Fruit fly (Drosophila melanogaster) whole organism, prepupa: ENCODE data around the gene CG11317.

ENCODE experiments used
- CG10631 ChIP-seq: fragments of 200-800 bp; sonication (Bioruptor generic); optimal IDR thresholded peaks from 2 replicates; lab custom pipeline; 2016; ENCODE audit warnings: missing biosample characterization, missing genetic modification characterization
- CG10669 ChIP-seq: fragments of 200-800 bp; sonication (Bioruptor generic); optimal IDR thresholded peaks from 3 replicates; lab custom pipeline; 2018; ENCODE audit warnings: missing biosample characterization, mild to moderate bottlenecking, missing genetic modification characterization, moderate library complexity
- CG11294 ChIP-seq: fragments of 200-800 bp; sonication (Bioruptor generic); IDR thresholded peaks from 2 replicates; pipeline ENCODE4 v1.3.6; 2022; ENCODE audit warnings: missing biosample characterization, missing genetic modification characterization
- CG11762 ChIP-seq: fragments of 200-800 bp; sonication (Bioruptor generic); optimal IDR thresholded peaks from 3 replicates; lab custom pipeline; 2016; ENCODE audit warnings: missing biosample characterization, missing genetic modification characterization; ENCODE audit not compliant: insufficient read depth
- CG11902 ChIP-seq: fragments of 200-800 bp; sonication (Bioruptor generic); optimal IDR thresholded peaks from 3 replicates; lab custom pipeline; 2016; ENCODE audit warnings: missing biosample characterization, missing genetic modification characterization
- CG1621 ChIP-seq: fragments of 200-800 bp; sonication (Bioruptor generic); optimal IDR thresholded peaks from 3 replicates; lab custom pipeline; 2018; ENCODE audit warnings: missing biosample characterization, mild to moderate bottlenecking, missing genetic modification characterization
- CG3032 ChIP-seq: fragments of 200-800 bp; optimal IDR thresholded peaks from 2 replicates; lab custom pipeline; 2019; ENCODE audit warnings: missing biosample characterization, mild to moderate bottlenecking, missing genetic modification characterization, moderate library complexity
- CG31627 ChIP-seq: fragments of 200-800 bp; sonication (Bioruptor generic); optimal IDR thresholded peaks from 3 replicates; lab custom pipeline; 2016; ENCODE audit warnings: missing biosample characterization, missing genetic modification characterization
- CG32006 ChIP-seq: fragments of 200-800 bp; sonication (Bioruptor generic); optimal IDR thresholded peaks from 3 replicates; lab custom pipeline; 2017; ENCODE audit warnings: missing biosample characterization, mild to moderate bottlenecking, missing genetic modification characterization
- CG3919 ChIP-seq: fragments of 200-800 bp; sonication (Bioruptor generic); optimal IDR thresholded peaks from 3 replicates; lab custom pipeline; 2016; ENCODE audit warnings: missing biosample characterization, missing genetic modification characterization
- CG6163 ChIP-seq: fragments of 200-800 bp; sonication (Bioruptor generic); IDR thresholded peaks from 3 replicates; pipeline ENCODE4 v1.3.6; 2022; ENCODE audit warnings: missing biosample characterization, missing genetic modification characterization
- CG6276 ChIP-seq: fragments of 200-800 bp; sonication (Bioruptor generic); optimal IDR thresholded peaks from 2 replicates; lab custom pipeline; 2017; ENCODE audit warnings: missing biosample characterization, mild to moderate bottlenecking, missing genetic modification characterization
- CG6808 ChIP-seq: fragments of 200-800 bp; sonication (Bioruptor generic); optimal IDR thresholded peaks from 3 replicates; lab custom pipeline; 2017; ENCODE audit warnings: missing biosample characterization, missing genetic modification characterization, mild to moderate bottlenecking, moderate library complexity, missing genetic modification reagents
- CG6854 ChIP-seq: fragments of 200-800 bp; sonication (Bioruptor generic); optimal IDR thresholded peaks from 2 replicates; lab custom pipeline; 2017; ENCODE audit warnings: missing biosample characterization, mild to moderate bottlenecking, missing genetic modification characterization
- CG7368 ChIP-seq: fragments of 200-800 bp; sonication (Bioruptor generic); optimal IDR thresholded peaks from 3 replicates; lab custom pipeline; 2016; ENCODE audit warnings: missing biosample characterization, missing genetic modification characterization
- CG8319 ChIP-seq: fragments of 200-800 bp; sonication (Bioruptor generic); optimal IDR thresholded peaks from 3 replicates; lab custom pipeline; 2016; ENCODE audit warnings: missing biosample characterization, missing genetic modification characterization
- Eip75B ChIP-seq: fragments of 200-800 bp; sonication (Bioruptor generic); optimal IDR thresholded peaks from 3 replicates; lab custom pipeline; 2016; ENCODE audit warnings: missing biosample characterization, missing genetic modification characterization
- Eip78C ChIP-seq: fragments of 200-800 bp; sonication (Bioruptor generic); peaks from one replicate; lab custom pipeline; 2016; ENCODE audit warnings: missing biosample characterization, missing genetic modification characterization
- Eip93F ChIP-seq: fragments of 200-800 bp; sonication (Bioruptor generic); optimal IDR thresholded peaks from 2 replicates; lab custom pipeline; 2016; ENCODE audit warnings: missing biosample characterization, mild to moderate bottlenecking, missing genetic modification characterization
- Ets21C ChIP-seq: fragments of 200-800 bp; sonication (Bioruptor generic); optimal IDR thresholded peaks from 3 replicates; lab custom pipeline; 2016; ENCODE audit warnings: missing biosample characterization, missing genetic modification characterization
- Ets96B ChIP-seq: fragments of 200-800 bp; optimal IDR thresholded peaks from 2 replicates; lab custom pipeline; 2019; ENCODE audit warnings: missing biosample characterization, mild to moderate bottlenecking, missing genetic modification characterization, moderate library complexity
- Gug ChIP-seq: fragments of 200-800 bp; sonication (Bioruptor generic); IDR thresholded peaks from 2 replicates; pipeline ENCODE4 v1.3.6; 2022; ENCODE audit warnings: missing biosample characterization, missing genetic modification characterization
- Hr38 ChIP-seq: sonication (Bioruptor generic); optimal IDR thresholded peaks from 2 replicates; lab custom pipeline; 2016; ENCODE audit warnings: missing biosample characterization, missing genetic modification characterization
- Hr39 ChIP-seq: fragments of 200-800 bp; sonication (Bioruptor generic); optimal IDR thresholded peaks from 2 replicates; lab custom pipeline; 2016; ENCODE audit warnings: missing biosample characterization, missing genetic modification characterization
- Hr4 ChIP-seq: fragments of 200-800 bp; sonication (Bioruptor generic); optimal IDR thresholded peaks from 3 replicates; lab custom pipeline; 2016; ENCODE audit warnings: missing biosample characterization, missing genetic modification characterization
- OdsH ChIP-seq: fragments of 200-800 bp; sonication (Bioruptor generic); optimal IDR thresholded peaks from 3 replicates; lab custom pipeline; 2016; ENCODE audit warnings: missing biosample characterization, missing genetic modification characterization
- Sox14 ChIP-seq: fragments of 200-800 bp; sonication (Bioruptor generic); optimal IDR thresholded peaks from 3 replicates; lab custom pipeline; 2016; ENCODE audit warnings: missing biosample characterization, missing genetic modification characterization
- Sox15 ChIP-seq: fragments of 200-800 bp; sonication (Bioruptor generic); optimal IDR thresholded peaks from 3 replicates; lab custom pipeline; 2016; ENCODE audit warnings: missing biosample characterization, missing genetic modification characterization
- achi ChIP-seq: fragments of 200-800 bp; sonication (Bioruptor generic); optimal IDR thresholded peaks from 3 replicates; lab custom pipeline; 2016; ENCODE audit warnings: missing biosample characterization, missing genetic modification characterization
- acj6 ChIP-seq: fragments of 200-800 bp; sonication (Bioruptor generic); optimal IDR thresholded peaks from 3 replicates; lab custom pipeline; 2016; ENCODE audit warnings: missing biosample characterization, missing genetic modification characterization
- dsx ChIP-seq: fragments of 200-800 bp; optimal IDR thresholded peaks from 3 replicates; lab custom pipeline; 2019; ENCODE audit warnings: missing biosample characterization, mild to moderate bottlenecking, missing genetic modification characterization, moderate library complexity; ENCODE audit not compliant: poor library complexity, severe bottlenecking
- eg ChIP-seq: fragments of 200-800 bp; sonication (Bioruptor generic); IDR thresholded peaks from 3 replicates; pipeline ENCODE4 v1.3.6; 2022; ENCODE audit warnings: missing biosample characterization, missing genetic modification characterization
- esn ChIP-seq: fragments of 200-800 bp; sonication (Bioruptor generic); optimal IDR thresholded peaks from 2 replicates; lab custom pipeline; 2016; ENCODE audit warnings: missing biosample characterization, mild to moderate bottlenecking, missing genetic modification characterization, moderate library complexity
- fkh ChIP-seq: fragments of 200-800 bp; sonication (Bioruptor generic); optimal IDR thresholded peaks from 3 replicates; lab custom pipeline; 2017; ENCODE audit warnings: missing biosample characterization, mild to moderate bottlenecking, missing genetic modification characterization, moderate library complexity
- lz ChIP-seq: fragments of 200-800 bp; sonication (Bioruptor generic); optimal IDR thresholded peaks from 3 replicates; lab custom pipeline; 2016; ENCODE audit warnings: missing biosample characterization, missing genetic modification characterization
- net ChIP-seq: fragments of 200-800 bp; sonication (Bioruptor generic); optimal IDR thresholded peaks from 3 replicates; lab custom pipeline; 2016; ENCODE audit warnings: missing biosample characterization, missing genetic modification characterization
- pdm3 ChIP-seq: fragments of 200-800 bp; sonication (Bioruptor generic); optimal IDR thresholded peaks from 3 replicates; lab custom pipeline; 2016; ENCODE audit warnings: missing biosample characterization, missing genetic modification characterization
- salr ChIP-seq, 2 experiments: fragments of 200-800 bp; sonication (Bioruptor generic); optimal IDR thresholded peaks; 3 replicates each; lab custom pipeline; 2016 to 2018; ENCODE audit warnings: missing biosample characterization in 2 of 2, missing genetic modification characterization in 2 of 2, mild to moderate bottlenecking in 1 of 2
- svp ChIP-seq: fragments of 200-800 bp; sonication (Bioruptor generic); peaks from one replicate; lab custom pipeline; 2016; ENCODE audit warnings: missing biosample characterization, missing genetic modification characterization
- topi ChIP-seq: fragments of 200-800 bp; sonication (Bioruptor generic); optimal IDR thresholded peaks from 3 replicates; lab custom pipeline; 2016; ENCODE audit warnings: missing biosample characterization, missing genetic modification characterization
- vri ChIP-seq: fragments of 200-800 bp; sonication (Bioruptor generic); optimal IDR thresholded peaks from 3 replicates; lab custom pipeline; 2016; ENCODE audit warnings: missing biosample characterization, mild to moderate bottlenecking, missing genetic modification characterization

Gene CG11317

dm6 chr3R:31086394-31086793 lies 10.7 kb downstream of the CG11317 start:
- peak; percentile 8; the same call in 1 of the 2 replicates for TF ChIP-seq CG11294 (GFP tag; lab: Robert Waterston, UW)
- TF ChIP-seq dsx, result no peak
- no peak for TF ChIP-seq Sox14 (GFP tag; lab: Kevin White, UChicago)
- TF ChIP-seq CG32006 (GFP tag; lab: Kevin White, UChicago), result peak; percentile 9
- no peak for TF ChIP-seq Ets21C
- TF ChIP-seq eg (GFP tag; lab: Robert Waterston, UW), result peak; percentile 15; the same call in 1 of the 3 replicates
- 0 out of 3 replicates have a peak, but pooled peaks have one; percentile 9 for TF ChIP-seq CG6163 (GFP tag; lab: Robert Waterston, UW)
- TF ChIP-seq CG31627 (GFP tag; lab: Kevin White, UChicago), result peak; percentile 1
- TF ChIP-seq fkh (GFP tag; lab: Kevin White, UChicago), result peak; percentile 46
- TF ChIP-seq CG10631 (GFP tag; lab: Kevin White, UChicago), result no peak
- peak; percentile 19 for TF ChIP-seq Eip78C

dm6 chr3R:31070732-31071131 lies 26.4 kb downstream of the CG11317 start:
- TF ChIP-seq fkh (GFP tag; lab: Kevin White, UChicago), result peak; percentile 58
- no peak for TF ChIP-seq topi (GFP tag; lab: Kevin White, UChicago)

dm6 chr3R:31066356-31066755 lies 30.8 kb downstream of the CG11317 start:
- TF ChIP-seq Ets21C (no peak), CG1621 (tag; lab: Kevin White, UChicago) (peak; percentile 21), Sox15 (GFP tag; lab: Kevin White, UChicago) (no peak), Ets96B (tag; lab: Kevin White, UChicago) (peak; percentile 32), CG6276 (GFP tag; lab: Kevin White, UChicago) (no peak), Eip93F (GFP tag; lab: Kevin White, UChicago) (no peak), lz (GFP tag; lab: Kevin White, UChicago) (peak; percentile 28), Sox14 (GFP tag; lab: Kevin White, UChicago) (peak; percentile 24), CG3032 (tag; lab: Kevin White, UChicago) (peak; percentile 5), CG6163 (GFP tag; lab: Robert Waterston, UW) (no peak), CG3919 (GFP tag; lab: Kevin White, UChicago) (peak; percentile 9), CG6808 (GFP tag; lab: Kevin White, UChicago) (peak; percentile 1), svp (GFP tag; lab: Kevin White, UChicago) (peak; percentile 98), Eip78C (peak; percentile 33), CG10631 (GFP tag; lab: Kevin White, UChicago) (peak; percentile 17)

- TF ChIP-seq Hr38 (GFP tag; lab: Kevin White, UChicago) (no peak), Gug (GFP tag; lab: Robert Waterston, UW) (no peak), CG1621 (tag; lab: Kevin White, UChicago) (no peak), dsx (no peak), Sox15 (GFP tag; lab: Kevin White, UChicago) (no peak), CG6808 (GFP tag; lab: Kevin White, UChicago) (no peak), acj6 (GFP tag; lab: Kevin White, UChicago) (no peak), CG10669 (GFP tag; lab: Kevin White, UChicago) (no peak), vri (GFP tag; lab: Kevin White, UChicago) (no peak), net (GFP tag; lab: Kevin White, UChicago) (no peak), Eip93F (GFP tag; lab: Kevin White, UChicago) (no peak), CG3919 (GFP tag; lab: Kevin White, UChicago) (no peak), CG8319 (GFP tag; lab: Kevin White, UChicago) (no peak), CG11762 (GFP tag; lab: Kevin White, UChicago) (no peak), Hr4 (GFP tag; lab: Kevin White, UChicago) (no peak), salr (GFP tag; optimal IDR thresholded peaks at IDR 0.05; lab: Kevin White, UChicago) (no peak), CG11294 (GFP tag; lab: Robert Waterston, UW) (no peak), CG11902 (GFP tag; lab: Kevin White, UChicago) (no peak), OdsH (no peak), fkh (GFP tag; lab: Kevin White, UChicago) (peak; percentile 67), Ets96B (tag; lab: Kevin White, UChicago) (peak; percentile 18), CG32006 (GFP tag; lab: Kevin White, UChicago) (no peak), Eip75B (no peak), topi (GFP tag; lab: Kevin White, UChicago) (no peak), achi (GFP tag; lab: Kevin White, UChicago) (no peak), pdm3 (GFP tag; lab: Kevin White, UChicago) (no peak), CG6163 (GFP tag; lab: Robert Waterston, UW) (0 out of 3 replicates have a peak, but pooled peaks have one; percentile 23), eg (GFP tag; lab: Robert Waterston, UW) (no peak), CG10631 (GFP tag; lab: Kevin White, UChicago) (no peak), Hr39 (GFP tag; lab: Kevin White, UChicago) (no peak), esn (GFP tag; lab: Kevin White, UChicago) (no peak), CG6854 (no peak), lz (GFP tag; lab: Kevin White, UChicago) (no peak), CG6276 (GFP tag; lab: Kevin White, UChicago) (no peak), CG7368 (GFP tag; lab: Kevin White, UChicago) (no peak), Sox14 (GFP tag; lab: Kevin White, UChicago) (no peak)
These were observed 32.3 kb downstream of the CG11317 start, which contains the start of gene Sox100B for dm6 chr3R:31064653-31065322. Gene Sox100B (plus strand): TSS chr3R:31065253.
